Fruit fly (Drosophila melanogaster) S2 (cell line): Measurements from ENCODE around the gene CG34450.

Experiments
- CG8478 ChIP-seq: fragments of >200 bp; optimal IDR thresholded peaks from 2 replicates; lab custom pipeline; 2018
- CTCF ChIP-seq, 2 experiments: fragments of >200 bp; optimal IDR thresholded peaks; 2 replicates each; lab custom pipeline; 2018

CG34450 gene

DNA sequence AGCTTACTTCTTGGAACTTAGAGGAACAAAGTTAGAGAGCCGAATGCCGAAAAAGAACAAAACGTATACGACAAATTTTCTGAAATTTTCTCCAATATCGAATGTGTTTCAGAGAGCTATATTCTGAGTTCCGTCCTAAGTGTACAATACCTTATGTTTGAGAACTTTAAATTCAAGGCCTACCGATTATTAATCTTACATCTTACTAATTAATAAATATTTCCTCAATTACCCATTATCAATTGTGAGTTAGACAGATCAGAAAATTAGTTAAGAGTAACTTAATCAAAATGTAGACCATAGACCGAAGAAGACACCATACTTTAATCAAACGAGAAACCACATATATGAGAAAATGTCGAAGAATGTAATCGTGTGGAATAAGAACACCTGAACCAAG is at the start of gene CG34450:
Gene CG34450 (minus strand): TSS at position 101 of the 400 bp plus-strand sequence.
- TF ChIP-seq CTCF (optimal IDR thresholded peaks at IDR 0.05; lab: Kevin White, UChicago), result no peak
- no peak for TF ChIP-seq CG8478 (lab: Kevin White, UChicago)

DNA sequence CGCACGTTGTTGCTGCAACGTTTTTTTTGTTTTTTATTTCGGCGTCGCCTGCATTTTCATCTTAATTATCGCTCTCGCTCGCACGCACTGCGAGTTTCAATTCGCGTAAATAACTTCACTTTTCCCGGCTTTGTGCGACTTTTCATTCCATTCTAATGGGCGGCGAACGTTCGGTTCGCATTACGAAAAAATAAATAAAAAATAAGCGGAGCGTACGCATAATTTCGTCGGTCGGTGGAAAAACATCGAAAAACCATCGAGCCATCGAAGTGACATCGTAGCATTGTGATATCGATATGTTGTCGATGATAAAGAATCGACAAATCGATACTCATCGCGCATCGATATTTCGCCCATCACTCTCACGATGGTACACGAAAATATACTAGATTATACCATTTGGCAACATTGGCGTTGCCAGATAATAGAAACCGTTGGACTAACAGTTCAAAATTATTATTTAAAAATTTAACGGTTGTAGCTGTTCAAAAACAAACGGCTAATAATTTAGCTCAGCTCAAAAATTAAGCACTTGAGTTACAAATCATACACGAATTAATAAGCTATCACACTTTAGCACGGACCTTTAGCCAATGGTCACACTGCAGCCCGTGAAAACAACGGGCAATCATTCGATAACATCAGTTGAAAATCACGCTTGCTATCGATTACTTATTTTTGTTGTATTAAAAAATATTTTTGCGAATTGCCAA is 25.9 kb upstream of the CG34450 start, which contains the start of the genes Zdhhc8 and BCL7-like:
Gene Zdhhc8 (minus strand): TSS at position 232 of the 713 bp plus-strand sequence.
Gene BCL7-like (plus strand): TSS at position 639 of the 713 bp plus-strand sequence.
- TF ChIP-seq CTCF (optimal IDR thresholded peaks at IDR 0.05; lab: Kevin White, UChicago) (no peak), CG8478 (lab: Kevin White, UChicago) (no peak)

- TF ChIP-seq CTCF (optimal IDR thresholded peaks at IDR 0.05; lab: Kevin White, UChicago) (no peak), CG8478 (lab: Kevin White, UChicago) (no peak)
These were observed 25.1 kb upstream of the CG34450 start for dm6 chrX:9355193-9355995.

dm6 chrX:9354773-9355172 is 24.5 kb upstream of the CG34450 start:
- no peak for TF ChIP-seq CTCF (optimal IDR thresholded peaks at IDR 0.05; lab: Kevin White, UChicago)
- TF ChIP-seq CG8478 (lab: Kevin White, UChicago), result no peak

- TF ChIP-seq CTCF (optimal IDR thresholded peaks at IDR 0.05; lab: Kevin White, UChicago), result no peak
- no peak for TF ChIP-seq CG8478 (lab: Kevin White, UChicago)
These were observed 22.1 kb upstream of the CG34450 start for dm6 chrX:9352112-9353096.

DNA sequence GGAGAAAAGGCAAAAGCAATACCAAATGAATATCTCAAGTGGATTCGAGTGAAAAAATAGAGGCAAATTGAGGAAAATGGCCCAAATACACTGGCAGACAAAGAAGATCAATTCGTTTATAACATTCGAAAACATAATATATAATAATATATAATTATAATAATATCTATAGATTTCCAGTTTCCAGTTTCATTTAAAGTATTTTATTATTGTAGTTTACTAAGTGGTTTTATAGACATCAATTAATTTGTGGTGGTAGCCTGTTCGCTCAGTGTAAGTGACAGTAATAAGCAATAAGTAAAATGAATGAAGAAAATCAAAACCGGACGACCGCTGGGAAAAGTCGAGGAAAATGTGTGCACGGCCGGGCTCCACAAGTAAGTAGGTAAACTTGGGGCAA is 20.0 kb upstream of the CG34450 start:
- TF ChIP-seq CG8478 (lab: Kevin White, UChicago) (no peak), CTCF (optimal IDR thresholded peaks at IDR 0.05; lab: Kevin White, UChicago) (no peak)

- no peak for TF ChIP-seq CTCF (optimal IDR thresholded peaks at IDR 0.05; lab: Kevin White, UChicago)
- no peak for TF ChIP-seq CG8478 (lab: Kevin White, UChicago)
These were observed 18.9 kb upstream of the CG34450 start for dm6 chrX:9349224-9349623.

DNA sequence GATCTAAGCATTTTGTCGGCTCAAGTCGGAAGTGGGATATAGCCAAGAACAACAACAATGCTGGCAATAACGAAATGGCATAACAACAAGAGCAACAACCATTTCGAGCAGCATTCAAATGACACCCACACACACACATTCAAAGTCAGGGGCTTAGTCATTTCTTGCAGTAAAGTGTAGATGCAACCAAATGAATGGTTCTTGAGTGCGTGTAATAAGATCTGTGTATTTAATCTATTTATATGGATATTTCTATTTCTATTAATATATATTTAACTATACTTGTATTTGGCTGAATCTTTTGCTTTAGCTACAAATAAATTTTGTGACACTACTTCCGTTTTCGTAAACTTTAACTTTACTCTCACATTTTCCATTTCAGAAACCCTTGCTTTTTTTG is 17.5 kb upstream of the CG34450 start:
- TF ChIP-seq CG8478 (lab: Kevin White, UChicago) (no peak), CTCF (optimal IDR thresholded peaks at IDR 0.05; lab: Kevin White, UChicago) (no peak)

dm6 chrX:9345522-9345921 is 15.2 kb upstream of the CG34450 start:
- TF ChIP-seq CTCF (optimal IDR thresholded peaks at IDR 0.05; lab: Kevin White, UChicago), result no peak
- TF ChIP-seq CG8478 (lab: Kevin White, UChicago), result no peak

- no peak for TF ChIP-seq CG8478 (lab: Kevin White, UChicago)
- TF ChIP-seq CTCF (optimal IDR thresholded peaks at IDR 0.05; lab: Kevin White, UChicago), result no peak
These were observed 14.3 kb upstream of the CG34450 start for dm6 chrX:9344482-9345106.

dm6 chrX:9343480-9344477 is 13.5 kb upstream of the CG34450 start:
- TF ChIP-seq CTCF (optimal IDR thresholded peaks at IDR 0.05; lab: Kevin White, UChicago) (no peak), CG8478 (lab: Kevin White, UChicago) (no peak)

DNA sequence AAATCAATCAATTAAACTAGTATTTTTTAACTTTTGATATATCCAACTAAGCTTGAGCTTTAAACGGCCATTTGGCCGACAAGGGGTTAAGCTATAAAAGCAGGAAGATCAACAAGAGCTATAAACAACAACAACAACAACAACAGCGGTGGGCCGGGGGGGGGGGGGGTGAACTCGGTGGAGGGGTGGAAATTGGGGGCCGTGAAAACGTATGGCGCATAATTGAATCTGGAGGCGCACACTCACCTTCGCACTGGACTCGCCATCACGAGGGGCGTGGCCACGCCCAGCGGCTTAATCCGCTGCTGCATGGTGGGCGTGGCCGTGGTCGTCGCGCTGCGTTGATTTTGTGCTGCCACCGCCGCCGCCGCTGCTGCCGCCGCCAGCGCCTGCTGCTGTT is 1.9 kb upstream of the CG34450 start:
- TF ChIP-seq CG8478 (lab: Kevin White, UChicago), result no peak
- TF ChIP-seq CTCF (optimal IDR thresholded peaks at IDR 0.05; lab: Kevin White, UChicago), result no peak

DNA sequence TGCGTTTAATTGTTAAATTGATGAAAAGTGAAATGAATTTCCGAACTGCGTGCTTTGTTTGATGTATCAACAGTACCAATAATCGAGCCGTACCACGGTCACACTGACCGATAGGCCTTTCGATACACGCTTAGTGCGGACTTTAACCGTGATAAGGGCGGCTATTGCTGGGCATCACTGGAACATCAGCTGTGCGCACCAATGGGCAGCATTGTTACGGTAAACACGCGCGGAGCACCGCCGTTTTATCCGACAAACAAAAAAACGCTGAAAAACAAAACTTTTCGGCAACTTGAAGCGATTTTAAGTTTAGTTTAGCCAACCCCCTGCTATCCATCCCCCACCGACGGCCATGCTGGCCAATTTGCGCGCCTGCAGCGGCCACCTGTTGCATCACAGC is 11.1 kb downstream of the CG34450 start, which contains the start of the genes c12.1 and c12.2:
Gene c12.1 (minus strand): TSS at position 84 of the 400 bp plus-strand sequence.
Gene c12.2 (plus strand): TSS at position 220 of the 400 bp plus-strand sequence.
- peak; percentile 35 to 54 for TF ChIP-seq CTCF (optimal IDR thresholded peaks at IDR 0.05; lab: Kevin White, UChicago)
- TF ChIP-seq CG8478 (lab: Kevin White, UChicago), result no peak
